Fruit fly (Drosophila melanogaster) whole organism, embryonic: Measurements from ENCODE around the gene CG10959.

Experiments
- Adf1 ChIP-seq: fragments of 200-800 bp; sonication (Bioruptor generic); IDR thresholded peaks from 2 replicates; pipeline ENCODE4 v1.3.6; 2022; ENCODE audit warnings: missing biosample characterization, missing genetic modification characterization
- CG12236 ChIP-seq: fragments of 200-800 bp; sonication (Bioruptor generic); optimal IDR thresholded peaks from 2 replicates; lab custom pipeline; 2016; ENCODE audit warnings: missing biosample characterization, missing genetic modification characterization
- CG12769 ChIP-seq: fragments of 200-800 bp; sonication (Bioruptor generic); optimal IDR thresholded peaks from 2 replicates; lab custom pipeline; 2019; ENCODE audit warnings: missing biosample characterization, mild to moderate bottlenecking, missing genetic modification characterization, moderate library complexity
- CG13775 ChIP-seq: fragments of 200-800 bp; sonication (Bioruptor generic); optimal IDR thresholded peaks from 3 replicates; lab custom pipeline; 2017; ENCODE audit warnings: missing biosample characterization, mild to moderate bottlenecking, missing genetic modification characterization
- CG1603 ChIP-seq: fragments of 200-800 bp; sonication (Bioruptor generic); optimal IDR thresholded peaks from 2 replicates; lab custom pipeline; 2019; ENCODE audit warnings: missing biosample characterization, mild to moderate bottlenecking, missing genetic modification characterization, moderate library complexity
- CG17612 ChIP-seq: fragments of 200-800 bp; sonication (Bioruptor generic); IDR thresholded peaks from 2 replicates; pipeline ENCODE4 v1.3.6; 2022; ENCODE audit warnings: missing biosample characterization, missing genetic modification characterization
- CG18262 ChIP-seq: fragments of 200-800 bp; optimal IDR thresholded peaks from 3 replicates; lab custom pipeline; 2019; ENCODE audit warnings: missing biosample characterization, mild to moderate bottlenecking, missing genetic modification characterization, moderate library complexity
- CG30403 ChIP-seq: fragments of 200-800 bp; sonication (Bioruptor generic); optimal IDR thresholded peaks from 3 replicates; lab custom pipeline; 2016; ENCODE audit warnings: missing biosample characterization, missing genetic modification characterization
- CG3847 ChIP-seq: fragments of 200-800 bp; sonication (Bioruptor generic); IDR thresholded peaks from 2 replicates; pipeline ENCODE4 v1.3.6; 2022; ENCODE audit warnings: missing biosample characterization, missing genetic modification characterization
- CG4360 ChIP-seq: fragments of 200-800 bp; sonication (Bioruptor generic); IDR thresholded peaks from 2 replicates; pipeline ENCODE4 v1.3.6; 2022; ENCODE audit warnings: missing biosample characterization, missing genetic modification characterization
- CG43689 ChIP-seq: fragments of 200-800 bp; sonication (Bioruptor generic); IDR thresholded peaks from 2 replicates; pipeline ENCODE4 v1.3.6; 2022; ENCODE audit warnings: missing biosample characterization, missing genetic modification characterization
- CG6175 ChIP-seq: fragments of 200-800 bp; sonication (Bioruptor generic); IDR thresholded peaks from 3 replicates; pipeline ENCODE4 v1.3.6; 2022; ENCODE audit warnings: missing biosample characterization, missing genetic modification characterization
- CG8478 ChIP-seq: fragments of >200 bp; optimal IDR thresholded peaks from 2 replicates; lab custom pipeline; 2018
- Chrac-16 ChIP-seq: fragments of 200-800 bp; sonication (Bioruptor generic); optimal IDR thresholded peaks from 3 replicates; lab custom pipeline; 2016; ENCODE audit warnings: missing biosample characterization, missing genetic modification characterization
- Deaf1 ChIP-seq: fragments of 200-800 bp; optimal IDR thresholded peaks from 3 replicates; lab custom pipeline; 2019; ENCODE audit warnings: missing biosample characterization, mild to moderate bottlenecking, missing genetic modification characterization, moderate library complexity
- Eip74EF ChIP-seq, 2 experiments: fragments of 200-800 bp in 1 of 2; fragments of >200 bp in 1 of 2; sonication (Bioruptor generic) in 1 of 2; optimal IDR thresholded peaks; 2 replicates each; lab custom pipeline; 2017 to 2019; ENCODE audit warnings: missing biosample characterization in 2 of 2, missing genetic modification characterization in 2 of 2, mild to moderate bottlenecking in 1 of 2, moderate library complexity in 1 of 2
- Hr39 ChIP-seq: fragments of >200 bp; optimal IDR thresholded peaks from 2 replicates; lab custom pipeline; 2017
- Hr51 ChIP-seq, 2 experiments: fragments of 200-800 bp; sonication (Bioruptor generic); optimal IDR thresholded peaks; 2 replicates in 1 of 2; 3 replicates in 1 of 2; lab custom pipeline; 2016 to 2018; ENCODE audit warnings: missing biosample characterization in 2 of 2, missing genetic modification characterization in 2 of 2, mild to moderate bottlenecking in 1 of 2, moderate library complexity in 1 of 2
- NfI ChIP-seq: fragments of 200-800 bp; sonication (Bioruptor generic); optimal IDR thresholded peaks from 3 replicates; lab custom pipeline; 2018; ENCODE audit warnings: missing biosample characterization, mild to moderate bottlenecking, missing genetic modification characterization, moderate library complexity
- Opbp ChIP-seq: fragments of 200-800 bp; sonication (Bioruptor generic); IDR thresholded peaks from 3 replicates; pipeline ENCODE4 v1.3.6; 2022; ENCODE audit warnings: missing biosample characterization, missing genetic modification characterization; ENCODE audit not compliant: partially characterized antibody
- PHDP ChIP-seq: fragments of 200-800 bp; sonication (Bioruptor generic); optimal IDR thresholded peaks from 3 replicates; lab custom pipeline; 2018; ENCODE audit warnings: missing biosample characterization, mild to moderate bottlenecking, missing genetic modification characterization, moderate library complexity
- Ravus ChIP-seq: fragments of 200-800 bp; sonication (Bioruptor generic); IDR thresholded peaks from 2 replicates; pipeline ENCODE4 v1.3.6; 2022; ENCODE audit warnings: missing biosample characterization, missing genetic modification characterization
- Sox102F ChIP-seq: fragments of 200-800 bp; sonication (Bioruptor generic); optimal IDR thresholded peaks from 2 replicates; lab custom pipeline; 2018; ENCODE audit warnings: missing biosample characterization, mild to moderate bottlenecking, missing genetic modification characterization, moderate library complexity
- YL-1 ChIP-seq: fragments of 200-800 bp; sonication (Bioruptor generic); optimal IDR thresholded peaks from 3 replicates; lab custom pipeline; 2017; ENCODE audit warnings: missing biosample characterization, mild to moderate bottlenecking, missing genetic modification characterization
- abd-A ChIP-seq: fragments of 200-800 bp; sonication (Bioruptor generic); optimal IDR thresholded peaks from 3 replicates; lab custom pipeline; 2019; ENCODE audit warnings: missing biosample characterization, mild to moderate bottlenecking, missing genetic modification characterization, moderate library complexity
- ato ChIP-seq: fragments of 200-800 bp; sonication (Bioruptor generic); IDR thresholded peaks from 2 replicates; pipeline ENCODE4 v1.3.6; 2022; ENCODE audit warnings: missing biosample characterization, missing genetic modification characterization; ENCODE audit not compliant: partially characterized antibody
- bab2 ChIP-seq: fragments of 200-800 bp; sonication (Bioruptor generic); optimal IDR thresholded peaks from 2 replicates; lab custom pipeline; 2016; ENCODE audit warnings: missing biosample characterization, missing genetic modification characterization
- cg ChIP-seq: fragments of 200-800 bp; sonication (Bioruptor generic); optimal IDR thresholded peaks from 3 replicates; lab custom pipeline; 2019; ENCODE audit warnings: missing biosample characterization, mild to moderate bottlenecking, missing genetic modification characterization, moderate library complexity
- chif ChIP-seq, 2 experiments: fragments of 200-800 bp; sonication (Bioruptor generic); optimal IDR thresholded peaks; 3 replicates each; lab custom pipeline; 2016; ENCODE audit warnings: missing biosample characterization in 2 of 2, missing genetic modification characterization in 2 of 2
- ewg ChIP-seq: fragments of 200-800 bp; sonication (Bioruptor generic); optimal IDR thresholded peaks from 3 replicates; lab custom pipeline; 2017; ENCODE audit warnings: mild to moderate bottlenecking, missing biosample characterization, missing genetic modification reagents, missing genetic modification characterization
- exex ChIP-seq: fragments of 200-800 bp; sonication (Bioruptor generic); optimal IDR thresholded peaks from 4 replicates; lab custom pipeline; 2018; ENCODE audit warnings: missing biosample characterization, mild to moderate bottlenecking, missing genetic modification characterization, moderate library complexity
- fu2 ChIP-seq: fragments of 200-800 bp; sonication (Bioruptor generic); optimal IDR thresholded peaks from 2 replicates; lab custom pipeline; 2016; ENCODE audit warnings: missing biosample characterization, missing genetic modification characterization
- gem ChIP-seq: fragments of 200-800 bp; sonication (Bioruptor generic); optimal IDR thresholded peaks from 2 replicates; lab custom pipeline; 2019; ENCODE audit warnings: missing biosample characterization, mild to moderate bottlenecking, missing genetic modification characterization, moderate library complexity
- gfzf ChIP-seq: fragments of 200-800 bp; sonication (Bioruptor generic); optimal IDR thresholded peaks from 2 replicates; lab custom pipeline; 2016; ENCODE audit warnings: missing biosample characterization, mild to moderate bottlenecking, missing genetic modification characterization, moderate library complexity
- grau ChIP-seq: fragments of 200-800 bp; optimal IDR thresholded peaks from 3 replicates; lab custom pipeline; 2019; ENCODE audit warnings: missing biosample characterization, mild to moderate bottlenecking, missing genetic modification characterization, moderate library complexity
- gro ChIP-seq: fragments of 200-800 bp; sonication (Bioruptor generic); optimal IDR thresholded peaks from 2 replicates; lab custom pipeline; 2016; ENCODE audit warnings: missing biosample characterization, missing genetic modification characterization
- kay ChIP-seq: fragments of 200-800 bp; sonication (Bioruptor generic); optimal IDR thresholded peaks from 2 replicates; lab custom pipeline; 2016; ENCODE audit warnings: missing biosample characterization, missing genetic modification characterization
- org-1 ChIP-seq: fragments of 200-800 bp; sonication (Bioruptor generic); optimal IDR thresholded peaks from 2 replicates; lab custom pipeline; 2017; ENCODE audit warnings: missing biosample characterization, missing genetic modification characterization
- pan ChIP-seq, 4 experiments: fragments of >200 bp in 3 of 4; fragments of 200-800 bp in 1 of 4; sonication (Bioruptor generic) in 1 of 4; optimal IDR thresholded peaks in 3 of 4; IDR thresholded peaks in 1 of 4; 2 replicates each; pipeline versions ENCODE4 v1.3.6 to Lab custom; 2017 to 2022; ENCODE audit warnings: missing biosample characterization in 2 of 4, missing genetic modification characterization in 2 of 4, mixed read lengths in 1 of 4
- phol ChIP-seq: fragments of 200-800 bp; sonication (Bioruptor generic); optimal IDR thresholded peaks from 3 replicates; lab custom pipeline; 2018; ENCODE audit warnings: missing biosample characterization, mild to moderate bottlenecking, missing genetic modification characterization, moderate library complexity
- shn ChIP-seq: fragments of 200-800 bp; sonication (Bioruptor generic); optimal IDR thresholded peaks from 3 replicates; lab custom pipeline; 2016; ENCODE audit warnings: missing biosample characterization, missing genetic modification characterization
- slp2 ChIP-seq: fragments of 200-800 bp; sonication (Bioruptor generic); optimal IDR thresholded peaks from 2 replicates; lab custom pipeline; 2016; ENCODE audit warnings: missing biosample characterization, missing genetic modification characterization
- sob ChIP-seq: fragments of 200-800 bp; sonication (Bioruptor generic); IDR thresholded peaks from 2 replicates; pipeline ENCODE4 v1.3.6; 2022; ENCODE audit warnings: missing biosample characterization, missing genetic modification characterization
- sqz ChIP-seq: fragments of 200-800 bp; sonication (Bioruptor generic); optimal IDR thresholded peaks from 3 replicates; lab custom pipeline; 2018; ENCODE audit warnings: missing biosample characterization, mild to moderate bottlenecking, missing genetic modification characterization
- sug ChIP-seq: fragments of 200-800 bp; optimal IDR thresholded peaks from 2 replicates; lab custom pipeline; 2019; ENCODE audit warnings: missing biosample characterization, mild to moderate bottlenecking, missing genetic modification characterization, moderate library complexity
- tup ChIP-seq: fragments of 200-800 bp; sonication (Bioruptor generic); optimal IDR thresholded peaks from 2 replicates; lab custom pipeline; 2016; ENCODE audit warnings: missing biosample characterization, mild to moderate bottlenecking, missing genetic modification characterization, moderate library complexity
- unc-4 ChIP-seq: fragments of 200-800 bp; sonication (Bioruptor generic); IDR thresholded peaks from 2 replicates; pipeline ENCODE4 v1.3.6; 2022; ENCODE audit warnings: missing biosample characterization, missing genetic modification characterization; ENCODE audit not compliant: partially characterized antibody

The CG10959 gene

DNA sequence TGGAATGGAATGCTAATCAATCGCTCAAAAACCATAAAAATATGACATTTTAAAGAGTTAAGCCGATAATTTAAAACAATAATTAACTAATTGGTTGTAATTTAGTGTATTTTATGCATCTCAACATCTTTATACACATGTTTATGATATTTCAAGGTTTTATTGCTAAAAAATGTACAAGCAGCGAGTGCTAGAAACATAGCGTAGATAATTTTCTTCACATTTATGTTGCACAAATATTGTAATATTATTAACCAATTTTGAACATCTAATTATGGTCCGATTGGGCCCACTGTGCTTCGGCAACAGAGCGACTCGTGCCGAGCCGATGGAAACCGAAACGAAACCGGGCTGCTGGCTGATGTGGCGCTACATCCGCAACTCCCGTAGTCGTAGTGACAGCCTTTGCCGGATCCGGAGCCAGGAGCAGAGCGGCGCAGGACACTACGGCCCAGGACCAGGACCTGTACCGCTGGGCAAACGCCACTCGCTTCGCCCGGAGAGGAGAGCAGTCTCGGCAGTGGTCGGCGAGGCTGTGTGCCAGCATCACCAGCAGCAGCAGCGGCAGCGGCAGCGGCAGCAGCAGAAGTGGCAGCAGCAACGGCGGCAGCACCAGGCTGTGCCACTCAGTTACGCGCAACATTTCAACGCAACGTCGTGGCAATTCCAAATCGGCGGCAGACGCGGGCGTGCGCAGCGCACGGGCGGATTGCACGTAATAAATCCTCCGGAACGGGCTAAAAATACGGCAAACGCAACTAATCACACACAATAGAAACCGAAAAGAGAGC, 29.8 kb downstream of the CG10959 start, which contains the start of gene sdt (continued):
- TF ChIP-seq CG18262 (tag; lab: Kevin White, UChicago) (peak; percentile 10), CG3847 (GFP tag; lab: Robert Waterston, UW) (no peak), CG17612 (GFP tag; lab: Robert Waterston, UW) (no peak), CG8478 (no peak), NfI (GFP tag; lab: Kevin White, UChicago) (peak; percentile 4), sug (tag; lab: Kevin White, UChicago) (peak; percentile 7), Hr51 (GFP tag; optimal IDR thresholded peaks at IDR 0.05; lab: Kevin White, UChicago) (peak in 1 of 2 experiments; percentile 7), Adf1 (GFP tag; lab: Robert Waterston, UW) (peak; percentile 90), sob (GFP tag; lab: Robert Waterston, UW) (0 out of 2 replicates have a peak, but pooled peaks have one; percentile 34), CG6175 (GFP tag; lab: Robert Waterston, UW) (no peak), Sox102F (GFP tag; lab: Kevin White, UChicago) (peak; percentile 22), bab2 (GFP tag; lab: Kevin White, UChicago) (peak; percentile 28), YL-1 (GFP tag; lab: Kevin White, UChicago) (no peak), Eip74EF (GFP tag; optimal IDR thresholded peaks at IDR 0.05; lab: Kevin White, UChicago) (peak in 1 of 2 experiments; percentile 40), ewg (GFP tag; lab: Kevin White, UChicago) (peak; percentile 45), phol (tag; lab: Kevin White, UChicago) (peak; percentile 17), CG1603 (tag; lab: Kevin White, UChicago) (peak; percentile 2), slp2 (GFP tag; lab: Kevin White, UChicago) (no peak), CG30403 (GFP tag; lab: Kevin White, UChicago) (peak; percentile 36), unc-4 (GFP tag; lab: Robert Waterston, UW) (no peak), tup (no peak), Opbp (GFP tag; lab: Robert Waterston, UW) (no peak), CG12769 (no peak), gem (tag; lab: Kevin White, UChicago) (peak; percentile 37), Chrac-16 (GFP tag; lab: Kevin White, UChicago) (no peak), CG13775 (GFP tag; lab: Kevin White, UChicago) (peak; percentile 13), grau (tag; lab: Kevin White, UChicago) (peak; percentile 32), ato (GFP tag; lab: Robert Waterston, UW) (no peak)

DNA sequence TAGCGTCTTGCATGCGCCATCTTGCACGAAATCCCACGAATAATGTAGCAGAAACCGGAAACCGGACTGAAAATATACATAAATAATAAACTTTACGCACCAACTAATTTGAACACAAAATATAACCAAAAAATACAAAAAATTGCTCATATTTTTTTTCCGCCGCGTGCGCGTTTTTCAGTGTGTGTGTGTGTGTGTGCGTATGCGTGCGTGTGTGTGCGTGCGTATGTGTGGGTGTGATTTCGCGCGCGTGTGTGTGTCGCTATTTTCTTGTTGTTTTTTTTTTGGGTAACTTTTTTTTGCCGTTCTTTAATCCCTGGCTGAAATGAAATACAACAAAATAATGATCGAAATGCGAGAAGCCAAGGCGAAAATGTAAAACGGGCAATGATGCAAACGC, 30.4 kb downstream of the CG10959 start:
- peak; percentile 22 for TF ChIP-seq cg (GFP tag; lab: Kevin White, UChicago)
- no peak for TF ChIP-seq CG12236 (GFP tag; lab: Kevin White, UChicago)
- TF ChIP-seq CG4360 = no peak
- TF ChIP-seq Hr39 = peak; percentile 94
- no peak for TF ChIP-seq org-1 (GFP tag; lab: Kevin White, UChicago)
- peak; percentile 36 for TF ChIP-seq sqz (GFP tag; lab: Kevin White, UChicago)
- no peak for TF ChIP-seq gro (GFP tag; lab: Kevin White, UChicago)
- no peak for TF ChIP-seq fu2

DNA sequence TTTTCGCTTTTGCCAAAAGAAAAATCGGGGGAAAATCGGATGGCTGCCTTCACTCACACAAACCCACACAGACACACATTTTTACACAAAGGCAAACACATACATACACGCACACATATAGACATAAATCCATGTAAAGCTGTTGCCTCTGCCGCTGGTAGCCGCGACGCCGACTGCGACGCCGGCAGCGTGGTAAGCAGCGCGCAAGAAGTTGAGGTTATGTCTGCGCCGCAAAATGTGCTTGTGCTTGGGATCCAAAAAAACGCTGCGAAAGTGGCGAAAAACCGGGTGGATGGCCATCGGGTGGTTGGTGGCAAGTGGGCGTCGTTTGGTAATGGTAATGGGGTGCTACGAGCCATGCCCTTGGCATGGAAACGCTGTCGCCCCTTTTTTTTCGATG, 31.3 kb downstream of the CG10959 start:
- TF ChIP-seq abd-A (peak; percentile 46), shn (GFP tag; lab: Kevin White, UChicago) (no peak), exex (tag; lab: Kevin White, UChicago) (no peak), Ravus (GFP tag; lab: Robert Waterston, UW) (no peak), Deaf1 (peak; percentile 33), PHDP (tag; lab: Kevin White, UChicago) (no peak), kay (no peak), cg (GFP tag; lab: Kevin White, UChicago) (peak; percentile 29), gfzf (GFP tag; lab: Kevin White, UChicago) (no peak), CG43689 (GFP tag; lab: Robert Waterston, UW) (no peak), chif (GFP tag; optimal IDR thresholded peaks at IDR 0.05; lab: Kevin White, UChicago) (no peak), pan (optimal IDR thresholded peaks at IDR 0.05; lab: Kevin White, UChicago) (no peak), pan (GFP tag; optimal IDR thresholded peaks at IDR 0.05 in 1 of 2, IDR thresholded peaks at IDR 0.05 in 1 of 2) (no peak)
